Fruit fly (Drosophila melanogaster) whole organism, larva: ENCODE results near the gene Stt3B.

ENCODE experiments used
- noc ChIP-seq: fragments of 200-800 bp; sonication (Bioruptor generic); optimal IDR thresholded peaks from 3 replicates; lab custom pipeline; 2019; ENCODE audit warnings: missing biosample characterization, mild to moderate bottlenecking, missing genetic modification characterization, moderate library complexity

Gene Stt3B

DNA sequence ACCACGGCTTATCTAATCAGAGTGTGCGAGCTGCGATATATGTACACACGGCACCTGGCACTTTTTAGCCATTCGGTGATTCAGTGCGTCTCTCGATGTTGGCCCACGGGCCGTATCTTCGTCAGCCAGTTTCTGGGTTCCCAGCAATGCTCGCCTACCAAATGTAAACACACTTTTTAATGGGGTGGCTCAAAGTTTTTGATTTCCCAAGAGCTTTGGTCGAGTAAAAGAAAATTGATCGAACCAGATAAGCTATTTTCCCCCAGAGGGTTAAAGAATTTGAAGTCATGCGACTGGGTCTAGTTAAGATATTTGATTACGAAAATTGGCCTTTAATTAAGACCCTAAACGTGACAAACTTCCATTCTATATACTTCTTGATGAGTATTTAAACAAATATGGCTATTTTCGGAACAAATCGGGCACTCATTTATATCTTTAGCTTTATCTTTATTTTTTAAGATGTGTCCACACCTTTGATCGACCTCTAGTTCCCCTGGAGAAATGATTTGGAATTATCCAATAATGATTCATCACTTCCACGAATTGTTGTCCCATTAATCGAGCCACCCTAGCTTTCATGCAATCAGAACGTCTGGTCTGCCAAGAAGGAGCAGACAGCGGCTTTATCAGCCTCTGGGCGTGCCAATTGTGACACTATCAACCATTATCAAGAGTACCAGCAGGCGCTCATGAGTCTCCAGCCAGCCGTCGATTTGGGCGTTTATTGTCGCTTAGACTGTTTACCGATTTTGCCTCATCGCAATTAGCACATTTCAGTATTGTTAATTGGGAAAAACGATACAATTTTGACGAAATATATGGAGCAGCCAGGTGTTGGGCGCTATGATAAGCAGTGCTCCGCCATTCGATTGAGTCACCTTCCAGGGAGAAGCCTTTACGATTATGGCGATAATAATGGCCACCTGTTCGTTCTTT lies 41.9 kb downstream of the Stt3B start:
- TF ChIP-seq noc (tag; lab: Kevin White, UChicago), result peak; percentile 92

DNA sequence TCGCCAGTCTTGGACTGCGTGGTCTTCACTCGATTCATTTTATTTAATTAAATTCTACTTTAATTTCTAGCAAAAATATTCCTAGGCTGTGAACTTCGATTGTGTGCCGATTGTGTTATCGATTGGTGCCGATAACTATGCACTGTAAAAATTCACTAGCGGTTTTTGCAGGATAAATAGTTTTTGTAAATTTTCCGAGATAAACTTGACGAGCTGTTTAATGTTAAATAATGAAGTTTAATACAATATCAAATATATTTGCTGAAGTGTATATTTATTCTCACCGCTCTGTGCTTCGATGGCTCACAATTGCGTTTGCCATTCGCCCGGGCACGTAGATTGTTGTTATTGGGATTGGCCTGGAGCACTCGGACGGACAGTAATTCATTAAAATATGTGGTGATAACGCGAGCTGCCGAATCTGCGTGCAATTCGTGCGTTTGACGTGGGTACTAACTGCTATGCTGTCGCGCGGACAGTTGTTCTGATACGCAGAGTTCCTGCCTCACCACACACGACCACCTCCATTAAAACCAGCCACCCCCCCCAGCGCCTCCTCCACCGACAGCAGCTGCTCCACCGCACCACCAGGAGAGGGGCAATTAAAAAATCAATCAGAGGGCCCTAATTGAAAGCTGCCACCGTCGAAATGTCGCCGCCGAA lies 44.4 kb downstream of the Stt3B start, which contains the start of the genes EMC6 and Hr96:
Gene EMC6 (minus strand): TSS at position 123 of the 663 bp plus-strand sequence.
Gene Hr96 (plus strand): TSS at position 341 of the 663 bp plus-strand sequence.
- peak; percentile 91 for TF ChIP-seq noc (tag; lab: Kevin White, UChicago)

DNA sequence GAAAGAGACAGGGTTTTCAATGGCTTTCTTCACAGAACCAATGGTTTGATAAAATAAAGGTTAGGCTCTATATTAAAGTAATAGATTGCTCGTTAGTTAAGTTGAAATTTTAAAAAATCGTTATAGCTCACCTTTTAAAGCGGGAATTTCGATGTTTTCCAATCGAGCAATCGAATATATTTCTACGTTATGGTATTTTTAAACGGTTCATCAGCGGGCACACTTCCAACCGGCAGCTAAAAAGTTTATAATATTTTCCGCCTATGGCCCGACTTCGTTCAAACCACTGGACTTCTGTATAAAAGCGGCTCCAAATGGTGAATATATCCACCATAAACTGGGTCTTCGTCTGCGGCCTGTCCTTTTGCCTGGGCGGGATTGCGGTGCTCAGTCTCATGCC lies 46.4 kb downstream of the Stt3B start, which contains the start of gene beta4GalT7:
Gene beta4GalT7 (plus strand): TSS at position 201 of the 400 bp plus-strand sequence.
- TF ChIP-seq noc (tag; lab: Kevin White, UChicago), result no peak
